Fruit fly (Drosophila melanogaster) whole organism, wandering third instar larva: ENCODE measurements around the gene CG12078.

Experiments used
- Abd-B ChIP-seq: fragments of >200 bp; optimal IDR thresholded peaks from 2 replicates; lab custom pipeline; 2017; ENCODE audit warnings: missing biosample characterization, missing genetic modification characterization
- CG32264 ChIP-seq: fragments of 200-800 bp; sonication (Bioruptor generic); optimal IDR thresholded peaks from 2 replicates; lab custom pipeline; 2016; ENCODE audit warnings: missing biosample characterization, missing genetic modification characterization
- CG9705 ChIP-seq: fragments of 200-800 bp; sonication (Bioruptor generic); optimal IDR thresholded peaks from 2 replicates; lab custom pipeline; 2018; ENCODE audit warnings: missing biosample characterization, mild to moderate bottlenecking, missing genetic modification characterization
- CrebA ChIP-seq: fragments of 200-800 bp; sonication (Bioruptor generic); optimal IDR thresholded peaks from 2 replicates; lab custom pipeline; 2016; ENCODE audit warnings: missing biosample characterization, mild to moderate bottlenecking, missing genetic modification characterization, borderline replicate concordance
- Dfd ChIP-seq: fragments of >200 bp; optimal IDR thresholded peaks from 2 replicates; lab custom pipeline; 2017; ENCODE audit warnings: missing biosample characterization, missing genetic modification characterization
- Dif ChIP-seq: fragments of 200-275, 200-300 bp; sonication (Bioruptor generic); optimal IDR thresholded peaks from 2 replicates; lab custom pipeline; 2018; ENCODE audit warnings: missing biosample characterization, missing genetic modification characterization; ENCODE audit not compliant: partially characterized antibody
- GATAd ChIP-seq: sonication (Bioruptor generic); optimal IDR thresholded peaks from 2 replicates; lab custom pipeline; 2016; ENCODE audit warnings: missing biosample characterization, missing genetic modification characterization
- HLH106 ChIP-seq: fragments of 200-800 bp; optimal IDR thresholded peaks from 3 replicates; lab custom pipeline; 2019; ENCODE audit warnings: missing biosample characterization, mild to moderate bottlenecking, missing genetic modification characterization, moderate library complexity
- Hnf4 ChIP-seq: fragments of 200-800 bp; sonication (Bioruptor generic); optimal IDR thresholded peaks from 2 replicates; lab custom pipeline; 2016; ENCODE audit warnings: missing biosample characterization, mild to moderate bottlenecking, missing genetic modification characterization
- Hr78 ChIP-seq: fragments of >200 bp; optimal IDR thresholded peaks from 2 replicates; lab custom pipeline; 2017; ENCODE audit warnings: missing biosample characterization, missing genetic modification characterization
- Hr83 ChIP-seq: fragments of 200-300 bp; sonication (Bioruptor generic); optimal IDR thresholded peaks from 2 replicates; lab custom pipeline; 2016; ENCODE audit warnings: missing biosample characterization, mild to moderate bottlenecking, missing genetic modification characterization, moderate library complexity; ENCODE audit not compliant: poor library complexity, severe bottlenecking
- Jra ChIP-seq: sonication (Bioruptor generic); optimal IDR thresholded peaks from 2 replicates; lab custom pipeline; 2016; ENCODE audit warnings: missing biosample characterization, missing genetic modification characterization
- Mio ChIP-seq: sonication (Bioruptor generic); optimal IDR thresholded peaks from 2 replicates; lab custom pipeline; 2016; ENCODE audit warnings: missing biosample characterization, missing genetic modification characterization
- Myc ChIP-seq: fragments of >200 bp; optimal IDR thresholded peaks from 2 replicates; lab custom pipeline; 2017
- N ChIP-seq: fragments of >200 bp; optimal IDR thresholded peaks from 2 replicates; lab custom pipeline; 2018; ENCODE audit warnings: missing biosample characterization, missing external identifiers, missing genetic modification characterization
- OdsH ChIP-seq: fragments of 200-800 bp; sonication (Bioruptor generic); optimal IDR thresholded peaks from 2 replicates; lab custom pipeline; 2016; ENCODE audit warnings: missing biosample characterization, mild to moderate bottlenecking, missing genetic modification characterization
- Rel ChIP-seq, 2 experiments: fragments of 200-800 bp; sonication (Bioruptor generic) in 1 of 2; optimal IDR thresholded peaks; 2 replicates in 1 of 2; 3 replicates in 1 of 2; lab custom pipeline; 2016 to 2019; ENCODE audit warnings: mild to moderate bottlenecking in 2 of 2, missing biosample characterization in 2 of 2, missing genetic modification characterization in 2 of 2, moderate library complexity in 1 of 2
- Sp1 ChIP-seq: fragments of 200-800 bp; sonication (Bioruptor generic); optimal IDR thresholded peaks from 3 replicates; lab custom pipeline; 2019; ENCODE audit warnings: missing biosample characterization, mild to moderate bottlenecking, missing genetic modification characterization, moderate library complexity
- Vsx2 ChIP-seq: fragments of 200-300, 225-300 bp; sonication (Bioruptor generic); optimal IDR thresholded peaks from 2 replicates; lab custom pipeline; 2018; ENCODE audit warnings: missing biosample characterization, missing genetic modification characterization; ENCODE audit not compliant: partially characterized antibody
- br ChIP-seq: fragments of 200-800 bp; sonication (Bioruptor generic); optimal IDR thresholded peaks from 2 replicates; lab custom pipeline; 2016; ENCODE audit warnings: missing biosample characterization, missing genetic modification characterization
- brk ChIP-seq: fragments of 200-800 bp; sonication (Bioruptor generic); optimal IDR thresholded peaks from 2 replicates; lab custom pipeline; 2016; ENCODE audit warnings: missing biosample characterization, mild to moderate bottlenecking, missing genetic modification characterization
- dl ChIP-seq, 2 experiments: fragments of 175-275, 200-275 bp in 1 of 2; fragments of 200-275 bp in 1 of 2; sonication (Bioruptor generic); optimal IDR thresholded peaks; lab custom pipeline; 2018; ENCODE audit warnings: mild to moderate bottlenecking in 2 of 2, missing biosample characterization in 2 of 2, missing genetic modification characterization in 2 of 2, moderate library complexity in 2 of 2; ENCODE audit not compliant: partially characterized antibody in 2 of 2, insufficient read depth in 1 of 2
- dmrt93B ChIP-seq: fragments of 200-800 bp; sonication (Bioruptor generic); optimal IDR thresholded peaks from 2 replicates; lab custom pipeline; 2018; ENCODE audit warnings: missing biosample characterization, mild to moderate bottlenecking, missing genetic modification characterization
- dsf ChIP-seq: sonication (Bioruptor generic); optimal IDR thresholded peaks from 2 replicates; lab custom pipeline; 2016; ENCODE audit warnings: missing biosample characterization, missing genetic modification characterization, borderline replicate concordance
- ey ChIP-seq: fragments of 200-800 bp; sonication (Bioruptor generic); optimal IDR thresholded peaks from 2 replicates; lab custom pipeline; 2016; ENCODE audit warnings: missing biosample characterization, missing genetic modification characterization
- foxo ChIP-seq, 2 experiments: fragments of 200-800 bp; sonication (Bioruptor generic); optimal IDR thresholded peaks; 2 replicates in 1 of 2; 3 replicates in 1 of 2; lab custom pipeline; 2016 to 2017; ENCODE audit warnings: missing biosample characterization in 2 of 2, missing genetic modification characterization in 2 of 2
- fru ChIP-seq: fragments of 200-800 bp; sonication (Bioruptor generic); optimal IDR thresholded peaks from 3 replicates; lab custom pipeline; 2016; ENCODE audit warnings: missing biosample characterization, mild to moderate bottlenecking, missing genetic modification characterization
- h ChIP-seq: fragments of 200-800 bp; sonication (Bioruptor generic); optimal IDR thresholded peaks from 3 replicates; lab custom pipeline; 2016; ENCODE audit warnings: missing biosample characterization, mild to moderate bottlenecking, missing genetic modification characterization
- jim ChIP-seq: fragments of 175-275, 200-325 bp; sonication (Bioruptor generic); optimal IDR thresholded peaks from 2 replicates; lab custom pipeline; 2016; ENCODE audit warnings: missing biosample characterization, mild to moderate bottlenecking, missing genetic modification characterization
- lola ChIP-seq: fragments of >200 bp; optimal IDR thresholded peaks from 2 replicates; lab custom pipeline; 2017; ENCODE audit warnings: missing biosample characterization, missing genetic modification characterization
- pan ChIP-seq: fragments of >200 bp; optimal IDR thresholded peaks from 2 replicates; lab custom pipeline; 2017
- psq ChIP-seq: fragments of 200-800 bp; sonication (Bioruptor generic); optimal IDR thresholded peaks from 3 replicates; lab custom pipeline; 2017; ENCODE audit warnings: missing biosample characterization, mild to moderate bottlenecking, missing genetic modification characterization, moderate library complexity
- rgr ChIP-seq: fragments of 200-800 bp; sonication (Bioruptor generic); optimal IDR thresholded peaks from 3 replicates; lab custom pipeline; 2016; ENCODE audit warnings: missing biosample characterization, mild to moderate bottlenecking, missing genetic modification characterization
- sage ChIP-seq: fragments of 200-800 bp; sonication (Bioruptor generic); optimal IDR thresholded peaks from 2 replicates; lab custom pipeline; 2016; ENCODE audit warnings: missing biosample characterization, mild to moderate bottlenecking, missing genetic modification characterization
- sv ChIP-seq: fragments of 200-800 bp; sonication (Bioruptor generic); optimal IDR thresholded peaks from 3 replicates; lab custom pipeline; 2016; ENCODE audit warnings: missing biosample characterization, missing genetic modification characterization
- tai ChIP-seq: sonication (Bioruptor generic); optimal IDR thresholded peaks from 2 replicates; lab custom pipeline; 2016; ENCODE audit warnings: missing biosample characterization, missing genetic modification characterization
- usp ChIP-seq: fragments of >200 bp; optimal IDR thresholded peaks from 2 replicates; lab custom pipeline; 2017; ENCODE audit warnings: missing biosample characterization, missing genetic modification characterization
- woc ChIP-seq: sonication (Bioruptor generic); optimal IDR thresholded peaks from 2 replicates; lab custom pipeline; 2016; ENCODE audit warnings: missing biosample characterization, mild to moderate bottlenecking, missing genetic modification characterization

CG12078 gene

DNA sequence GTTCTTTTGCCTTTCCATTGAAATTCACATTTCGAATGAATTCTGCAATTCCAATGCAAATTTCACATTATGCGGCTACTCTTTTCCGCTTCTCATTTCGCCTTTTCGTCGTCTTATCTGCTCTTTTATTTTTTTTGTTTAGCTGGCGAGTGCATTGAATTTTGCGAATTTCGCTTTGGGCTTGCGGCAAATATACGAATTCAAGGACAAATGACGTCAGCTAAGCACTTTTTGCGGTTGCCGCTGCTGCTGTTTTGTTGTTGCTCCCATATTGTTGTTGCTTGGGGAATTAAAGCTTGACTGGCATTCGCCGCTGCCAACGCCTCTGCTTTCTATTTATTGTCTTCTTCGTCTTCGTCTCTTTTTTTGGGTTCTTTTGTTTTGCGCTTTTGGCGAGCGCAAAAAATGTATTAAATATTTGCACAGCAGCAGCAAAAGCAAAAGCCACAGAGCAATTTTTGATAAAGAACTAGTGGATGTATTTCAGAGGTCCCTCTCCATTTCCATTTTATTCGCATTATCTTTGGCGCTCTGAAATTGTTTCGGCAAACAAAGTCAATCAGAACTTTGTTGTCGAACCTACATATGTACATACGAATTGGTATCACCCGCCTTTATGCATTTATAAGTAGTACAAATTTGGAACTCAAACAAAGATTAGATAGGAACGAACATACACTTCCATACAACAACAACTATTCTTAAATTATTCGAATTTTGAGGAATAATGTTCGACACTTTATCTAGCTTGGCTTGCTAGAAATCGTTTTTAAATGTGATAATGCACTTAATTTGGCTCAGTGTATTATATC, 4.1 kb downstream of the CG12078 start:
- TF ChIP-seq Mio (GFP tag; lab: Kevin White, UChicago) (no peak), psq (GFP tag; lab: Kevin White, UChicago) (peak; percentile 89), dl (GFP tag; optimal IDR thresholded peaks at IDR 0.05; lab: Kevin White, UChicago; ENCODE audit: insufficient read depth in 1 of 2, partially characterized antibody in 2 of 2) (no peak), foxo (GFP tag; optimal IDR thresholded peaks at IDR 0.05; lab: Kevin White, UChicago) (peak in 1 of 2 experiments; percentile 69), Rel (GFP tag; optimal IDR thresholded peaks at IDR 0.05; lab: Kevin White, UChicago) (peak; percentile 20), Rel (tag; optimal IDR thresholded peaks at IDR 0.05; lab: Kevin White, UChicago) (peak; percentile 76), ey (GFP tag; lab: Kevin White, UChicago) (peak; percentile 84), CG32264 (peak; percentile 77), CG9705 (GFP tag; lab: Kevin White, UChicago) (no peak), usp (GFP tag; lab: Kevin White, UChicago) (no peak), HLH106 (peak; percentile 23), sage (GFP tag; lab: Kevin White, UChicago) (peak; percentile 25), dsf (GFP tag; lab: Kevin White, UChicago) (no peak), rgr (GFP tag; lab: Kevin White, UChicago) (peak; percentile 82), woc (GFP tag; lab: Kevin White, UChicago) (peak; percentile 30), Sp1 (peak; percentile 74), OdsH (GFP tag; lab: Kevin White, UChicago) (peak; percentile 76), Hr78 (GFP tag; lab: Kevin White, UChicago) (no peak), sv (GFP tag; lab: Kevin White, UChicago) (no peak), dmrt93B (GFP tag; lab: Kevin White, UChicago) (no peak), Vsx2 (GFP tag; lab: Kevin White, UChicago) (no peak), Dif (no peak), Hr83 (GFP tag; lab: Kevin White, UChicago) (peak; percentile 68), lola (GFP tag; lab: Kevin White, UChicago) (no peak), Hnf4 (peak; percentile 71), tai (peak; percentile 60), Myc (lab: Kevin White, UChicago) (no peak), Jra (GFP tag; lab: Kevin White, UChicago) (peak; percentile 23), brk (GFP tag; lab: Kevin White, UChicago) (peak; percentile 37), pan (lab: Kevin White, UChicago) (no peak), GATAd (GFP tag; lab: Kevin White, UChicago) (no peak), fru (GFP tag; lab: Kevin White, UChicago) (peak; percentile 72), CrebA (GFP tag; lab: Kevin White, UChicago) (peak; percentile 43), N (GFP tag; lab: Kevin White, UChicago) (no peak), jim (peak; percentile 45), h (peak; percentile 57), Dfd (GFP tag; lab: Kevin White, UChicago) (no peak), br (GFP tag; lab: Kevin White, UChicago) (peak; percentile 46), Abd-B (GFP tag; lab: Kevin White, UChicago) (no peak)

dm6 chr3L:3239033-3239752, 4.9 kb downstream of the CG12078 start, which contains the start of gene CG17746:
TSS of gene CG17746 (minus strand) at chr3L:3239578.
- TF ChIP-seq Mio (GFP tag; lab: Kevin White, UChicago) (no peak), N (GFP tag; lab: Kevin White, UChicago) (no peak), Sp1 (no peak), h (peak; percentile 48), Hnf4 (peak; percentile 53), Rel (GFP tag; optimal IDR thresholded peaks at IDR 0.05; lab: Kevin White, UChicago) (no peak), Rel (tag; optimal IDR thresholded peaks at IDR 0.05; lab: Kevin White, UChicago) (no peak), brk (GFP tag; lab: Kevin White, UChicago) (peak; percentile 31), pan (lab: Kevin White, UChicago) (no peak), woc (GFP tag; lab: Kevin White, UChicago) (no peak), dsf (GFP tag; lab: Kevin White, UChicago) (no peak), Dif (peak; percentile 6), GATAd (GFP tag; lab: Kevin White, UChicago) (no peak), sv (GFP tag; lab: Kevin White, UChicago) (peak; percentile 17), OdsH (GFP tag; lab: Kevin White, UChicago) (no peak), dl (GFP tag; optimal IDR thresholded peaks at IDR 0.05; lab: Kevin White, UChicago; ENCODE audit: insufficient read depth in 1 of 2, partially characterized antibody in 2 of 2) (no peak), lola (GFP tag; lab: Kevin White, UChicago) (no peak), Myc (lab: Kevin White, UChicago) (no peak), foxo (GFP tag; optimal IDR thresholded peaks at IDR 0.05; lab: Kevin White, UChicago) (peak in 1 of 2 experiments; percentile 35), Jra (GFP tag; lab: Kevin White, UChicago) (peak; percentile 10), psq (GFP tag; lab: Kevin White, UChicago) (no peak), Abd-B (GFP tag; lab: Kevin White, UChicago) (no peak), HLH106 (peak; percentile 2), sage (GFP tag; lab: Kevin White, UChicago) (no peak), rgr (GFP tag; lab: Kevin White, UChicago) (peak; percentile 44), Hr78 (GFP tag; lab: Kevin White, UChicago) (no peak), Dfd (GFP tag; lab: Kevin White, UChicago) (no peak), CG9705 (GFP tag; lab: Kevin White, UChicago) (no peak), CrebA (GFP tag; lab: Kevin White, UChicago) (no peak), jim (no peak), fru (GFP tag; lab: Kevin White, UChicago) (peak; percentile 3), tai (no peak), CG32264 (no peak), br (GFP tag; lab: Kevin White, UChicago) (no peak), usp (GFP tag; lab: Kevin White, UChicago) (no peak), ey (GFP tag; lab: Kevin White, UChicago) (peak; percentile 4)
